Worm (Caenorhabditis elegans): ENCODE results near the gene Y105C5A.8.
"Not testable (repeated sequence)": the region's sequence is repeated elsewhere in the genome, so short reads cannot be mapped to it uniquely, and the experiment has no call there.

Y105C5A.8 gene

ce11 chrIV:15591975-15592374 is 24.9 kb downstream of the Y105C5A.8 start:
- TF ChIP-seq unc-62 (GFP tag; optimal IDR thresholded peaks at IDR 0.05), result no peak

ce11 chrIV:15590397-15590796 is 26.5 kb downstream of the Y105C5A.8 start, which contains the start of gene abu-5:
abu-5 (plus strand) TSS chrIV:15590697.
- not testable (repeated sequence) for TF ChIP-seq unc-62 (GFP tag; optimal IDR thresholded peaks at IDR 0.05)

- TF ChIP-seq unc-62 (GFP tag; optimal IDR thresholded peaks at IDR 0.05), result no peak
Measured at ce11 chrIV:15588879-15589278, 28.0 kb downstream of the Y105C5A.8 start.

ce11 chrIV:15583620-15584019 is 33.3 kb downstream of the Y105C5A.8 start, which contains the start of gene Y105C5A.508:
Y105C5A.508 (plus strand) TSS chrIV:15583920.
- TF ChIP-seq unc-62 (GFP tag; optimal IDR thresholded peaks at IDR 0.05), result no peak

- not testable (repeated sequence) for TF ChIP-seq unc-62 (GFP tag; optimal IDR thresholded peaks at IDR 0.05)
Measured at ce11 chrIV:15578786-15579185, 38.1 kb downstream of the Y105C5A.8 start, which contains the start of gene pqn-76. pqn-76 (plus strand) TSS chrIV:15579086.

ce11 chrIV:15573863-15574262 is 43.0 kb downstream of the Y105C5A.8 start:
- TF ChIP-seq unc-62 (GFP tag; optimal IDR thresholded peaks at IDR 0.05), result no peak

- no peak for TF ChIP-seq unc-62 (GFP tag; optimal IDR thresholded peaks at IDR 0.05)
Measured at ce11 chrIV:15572106-15572505, 44.8 kb downstream of the Y105C5A.8 start.

ce11 chrIV:15571652-15572051 is 45.2 kb downstream of the Y105C5A.8 start:
- TF ChIP-seq unc-62 (GFP tag; optimal IDR thresholded peaks at IDR 0.05), result no peak

- TF ChIP-seq unc-62 (GFP tag; optimal IDR thresholded peaks at IDR 0.05), result no peak
Measured at ce11 chrIV:15570770-15571169, 46.1 kb downstream of the Y105C5A.8 start.

- no peak for TF ChIP-seq unc-62 (GFP tag; optimal IDR thresholded peaks at IDR 0.05)
Measured at ce11 chrIV:15564327-15564726, 52.5 kb downstream of the Y105C5A.8 start, which contains the start of gene Y105C5A.1. Y105C5A.1 (minus strand) TSS chrIV:15564427.
